Fruit fly (Drosophila melanogaster): ENCODE data around the gene Cbp80.

The Cbp80 gene

DNA sequence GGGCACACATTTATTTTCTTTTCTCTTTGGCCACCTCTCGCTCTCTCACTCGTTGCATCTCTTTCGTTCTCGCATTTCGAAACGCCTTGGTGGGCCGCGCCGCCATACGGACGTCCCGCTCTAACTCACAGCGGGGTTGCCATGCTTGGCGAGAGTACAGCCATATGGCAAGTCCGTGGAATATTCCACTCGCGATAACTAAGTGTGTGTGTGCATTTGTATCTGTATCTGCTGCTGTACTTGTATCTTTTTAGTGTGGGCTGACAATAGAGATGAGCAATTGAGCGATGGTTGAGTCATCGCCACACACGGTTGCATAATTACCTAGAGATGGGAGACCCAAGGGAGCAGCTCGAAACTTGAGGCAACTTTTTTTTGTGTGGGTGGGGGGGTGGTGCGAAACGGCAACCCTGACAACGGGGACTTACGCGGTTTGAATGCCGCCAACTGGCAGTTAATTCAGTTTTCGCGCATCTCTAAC lies 34.7 kb downstream of the Cbp80 start (continued):
- TF ChIP-seq Fer2 (tag; optimal IDR thresholded peaks at IDR 0.05) (peak; percentile 74), Fer3 (tag; optimal IDR thresholded peaks at IDR 0.05) (peak; percentile 83), CG11560 (tag; IDR thresholded peaks at IDR 0.05) (peak; percentile 78), cg (GFP tag; optimal IDR thresholded peaks at IDR 0.05) (peak; percentile 98), Dad (GFP tag; optimal IDR thresholded peaks at IDR 0.05) (peak; percentile 84), CG6765 (GFP tag; optimal IDR thresholded peaks at IDR 0.05) (peak; percentile 50), Scr (GFP tag; IDR thresholded peaks at IDR 0.05; ENCODE audit: partially characterized antibody) (peak; percentile 86), CG4424 (GFP tag; optimal IDR thresholded peaks at IDR 0.05) (peak; percentile 64), emc (GFP tag; optimal IDR thresholded peaks at IDR 0.05) (peak; percentile 72), HmgZ (tag; optimal IDR thresholded peaks at IDR 0.05) (peak; percentile 88), Vsx1 (GFP tag; optimal IDR thresholded peaks at IDR 0.05) (peak; percentile 40), CG8290 (GFP tag; optimal IDR thresholded peaks at IDR 0.05) (peak; percentile 76), CG8290 (tag; optimal IDR thresholded peaks at IDR 0.05) (peak; percentile 8 to 97), ken (GFP tag; IDR thresholded peaks at IDR 0.05) (peak; percentile 89), unc-4 (GFP tag; IDR thresholded peaks at IDR 0.05; ENCODE audit: partially characterized antibody) (peak; percentile 81), CG9609 (GFP tag; optimal IDR thresholded peaks at IDR 0.05) (peak; percentile 81), CG2116 (GFP tag; optimal IDR thresholded peaks at IDR 0.05) (peak; percentile 97), CG12744 (GFP tag; optimal IDR thresholded peaks at IDR 0.05) (peak; percentile 76), CG8924 (tag; optimal IDR thresholded peaks at IDR 0.05) (peak; percentile 80), onecut (GFP tag; IDR thresholded peaks at IDR 0.05) (peak; percentile 23; the same call in 1 of the 2 replicates), run (tag; optimal IDR thresholded peaks at IDR 0.05) (no peak), CG11247 (GFP tag; IDR thresholded peaks at IDR 0.05) (peak; percentile 91), fd64A (GFP tag; optimal IDR thresholded peaks at IDR 0.05) (no peak), wdn (GFP tag; IDR thresholded peaks at IDR 0.05) (peak; percentile 82), Xbp1 (GFP tag; optimal IDR thresholded peaks at IDR 0.05) (peak; percentile 86), ato (GFP tag; IDR thresholded peaks at IDR 0.05; ENCODE audit: partially characterized antibody) (peak; percentile 71), Myb (GFP tag; optimal IDR thresholded peaks at IDR 0.05) (peak; percentile 90), Doc3 (GFP tag; IDR thresholded peaks at IDR 0.05; ENCODE audit: partially characterized antibody) (peak; percentile 79), Eip74EF (GFP tag; optimal IDR thresholded peaks at IDR 0.05) (no peak), vvl (GFP tag; IDR thresholded peaks at IDR 0.05) (peak; percentile 94), Ets97D (GFP tag; optimal IDR thresholded peaks at IDR 0.05) (peak; percentile 89), gsb-n (tag; optimal IDR thresholded peaks at IDR 0.05) (peak; percentile 23), luna (GFP tag; optimal IDR thresholded peaks at IDR 0.05) (no peak), CG17568 (GFP tag; optimal IDR thresholded peaks at IDR 0.05) (peak; percentile 57), Optix (GFP tag; IDR thresholded peaks at IDR 0.05) (peak; percentile 89), CG14667 (GFP tag; IDR thresholded peaks at IDR 0.05) (peak; percentile 86), CoRest (tag; optimal IDR thresholded peaks at IDR 0.05) (peak; percentile 91), Dfd (GFP tag; optimal IDR thresholded peaks at IDR 0.05) (no peak), ro (GFP tag; IDR thresholded peaks at IDR 0.05) (peak; percentile 37; the same call in 1 of the 2 replicates), CG34376 (GFP tag; optimal IDR thresholded peaks at IDR 0.05) (peak; percentile 93), CG16815 (GFP tag; optimal IDR thresholded peaks at IDR 0.05) (peak; percentile 57), vnd (GFP tag; IDR thresholded peaks at IDR 0.05; ENCODE audit: partially characterized antibody) (peak; percentile 73), Hand (GFP tag; optimal IDR thresholded peaks at IDR 0.05) (peak; percentile 50), CG14965 (GFP tag; optimal IDR thresholded peaks at IDR 0.05; ENCODE audit: borderline replicate concordance) (no peak), NC2β (GFP tag; optimal IDR thresholded peaks at IDR 0.05) (peak; percentile 61), Stat92E (GFP tag; optimal IDR thresholded peaks at IDR 0.05) (no peak), CG6813 (GFP tag; optimal IDR thresholded peaks at IDR 0.05) (peak; percentile 56), Mad (GFP tag; optimal IDR thresholded peaks at IDR 0.05) (peak; percentile 80), CG15011 (GFP tag; optimal IDR thresholded peaks at IDR 0.05) (peak; percentile 57), Med (GFP tag) (peak; percentile 98)
